Worm (Caenorhabditis elegans): Measurements from ENCODE around the gene ZK945.7.

DNA sequence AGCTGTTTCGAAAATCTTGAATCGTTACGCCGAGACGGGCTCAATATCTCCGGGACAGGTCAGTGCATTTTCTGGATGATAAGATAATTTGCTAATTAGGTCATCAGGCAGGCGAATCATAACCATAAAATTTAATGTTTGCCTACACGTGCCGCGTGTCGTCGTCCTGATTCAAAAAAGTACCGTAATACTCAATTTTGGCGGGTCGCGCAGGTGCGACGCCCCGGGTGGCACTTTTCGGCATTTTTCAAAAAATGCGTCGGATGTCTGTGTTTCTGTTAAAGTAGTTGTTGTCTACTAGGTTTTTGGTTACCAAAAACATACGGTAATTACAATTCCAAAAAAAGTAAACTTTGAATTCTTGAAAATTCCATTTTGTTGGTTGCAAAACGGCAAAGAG lies 39.2 kb upstream of the ZK945.7 start:
- TF ChIP-seq daf-16 (GFP tag; optimal IDR thresholded peaks at IDR 0.05) = no peak
- TF ChIP-seq daf-16 (tag; optimal IDR thresholded peaks at IDR 0.05) = no peak
- no peak for TF ChIP-seq dmd-9 (GFP tag; IDR thresholded peaks at IDR 0.05)
- no peak for TF ChIP-seq mdl-1 (tag; optimal IDR thresholded peaks at IDR 0.05)
- TF ChIP-seq ama-1 (optimal IDR thresholded peaks at IDR 0.05) = no peak
- TF ChIP-seq ztf-11 (tag; optimal IDR thresholded peaks at IDR 0.05) = no peak
- TF ChIP-seq hmg-1.1 (GFP tag; IDR thresholded peaks at IDR 0.05) = no peak
- TF ChIP-seq dpl-1 (GFP tag; optimal IDR thresholded peaks at IDR 0.05) = no peak
- TF ChIP-seq mxl-2 (GFP tag; conservative IDR thresholded peaks at IDR 0.05) = no peak
